Worm (Caenorhabditis elegans) whole organism, L4/young adult: ENCODE results near the gene B0303.7.

Source experiments
- W03F9.2 ChIP-seq: fragments of 150-350 bp; optimal IDR thresholded peaks from 2 replicates; lab custom pipeline; 2014; ENCODE audit warnings: missing biosample characterization, missing genetic modification characterization
- dao-5 ChIP-seq: sonication (generic microtip); optimal IDR thresholded peaks from 2 replicates; lab custom pipeline; 2016; ENCODE audit warnings: missing genotype, missing genetic modification characterization, moderate library complexity, missing compliant biosample characterization
- him-1 ChIP-seq: sonication (generic microtip); optimal IDR thresholded peaks from 2 replicates; lab custom pipeline; 2016; ENCODE audit warnings: missing genotype, missing genetic modification reagents, missing genetic modification characterization, missing compliant biosample characterization

Gene B0303.7

ce11 chrIII:8693322-8693721 lies at the start of gene B0303.7:
Gene B0303.7 (plus strand): TSS chrIII:8693622.
- TF ChIP-seq him-1 (tag; lab: Kevin White, UChicago), result no peak
- no peak for TF ChIP-seq W03F9.2 (tag; lab: Kevin White, UChicago)
- TF ChIP-seq dao-5 (tag; lab: Kevin White, UChicago), result no peak

ce11 chrIII:8643639-8644038 lies 49.8 kb upstream of the B0303.7 start, which contains the start of gene twk-7:
Gene twk-7 (minus strand): TSS chrIII:8643739.
- TF ChIP-seq dao-5 (tag; lab: Kevin White, UChicago) (no peak), him-1 (tag; lab: Kevin White, UChicago) (no peak), W03F9.2 (tag; lab: Kevin White, UChicago) (no peak)

ce11 chrIII:8646021-8646420 lies 47.4 kb upstream of the B0303.7 start:
- TF ChIP-seq dao-5 (tag; lab: Kevin White, UChicago), result no peak
- TF ChIP-seq W03F9.2 (tag; lab: Kevin White, UChicago), result no peak
- TF ChIP-seq him-1 (tag; lab: Kevin White, UChicago), result no peak

ce11 chrIII:8648589-8648988 lies 44.8 kb upstream of the B0303.7 start, which contains the start of gene F22B7.3:
Gene F22B7.3 (plus strand): TSS chrIII:8648889.
- TF ChIP-seq him-1 (tag; lab: Kevin White, UChicago) (no peak), dao-5 (tag; lab: Kevin White, UChicago) (no peak), W03F9.2 (tag; lab: Kevin White, UChicago) (no peak)

- TF ChIP-seq him-1 (tag; lab: Kevin White, UChicago), result peak; percentile 59
- no peak for TF ChIP-seq dao-5 (tag; lab: Kevin White, UChicago)
These were observed 43.1 kb upstream of the B0303.7 start, which contains the start of gene flp-23 for ce11 chrIII:8650235-8650817. Gene flp-23 (plus strand): TSS chrIII:8650767.

- TF ChIP-seq W03F9.2 (tag; lab: Kevin White, UChicago), result no peak
- TF ChIP-seq dao-5 (tag; lab: Kevin White, UChicago), result no peak
- TF ChIP-seq him-1 (tag; lab: Kevin White, UChicago), result no peak
These were observed 41.2 kb upstream of the B0303.7 start for ce11 chrIII:8652112-8652694.

- TF ChIP-seq W03F9.2 (tag; lab: Kevin White, UChicago) (no peak), dao-5 (tag; lab: Kevin White, UChicago) (no peak), him-1 (tag; lab: Kevin White, UChicago) (no peak)
These were observed 40.5 kb upstream of the B0303.7 start for ce11 chrIII:8652922-8653321.

ce11 chrIII:8653457-8653856 lies 40.0 kb upstream of the B0303.7 start:
- TF ChIP-seq dao-5 (tag; lab: Kevin White, UChicago) (no peak), him-1 (tag; lab: Kevin White, UChicago) (no peak), W03F9.2 (tag; lab: Kevin White, UChicago) (no peak)

- TF ChIP-seq dao-5 (tag; lab: Kevin White, UChicago) (no peak), W03F9.2 (tag; lab: Kevin White, UChicago) (no peak)
These were observed 39.5 kb upstream of the B0303.7 start, which contains the start of gene F22B7.9 for ce11 chrIII:8653875-8654386. Gene F22B7.9 (minus strand): TSS chrIII:8653925.

- TF ChIP-seq W03F9.2 (tag; lab: Kevin White, UChicago), result no peak
- no peak for TF ChIP-seq dao-5 (tag; lab: Kevin White, UChicago)
- TF ChIP-seq him-1 (tag; lab: Kevin White, UChicago), result no peak
These were observed 38.9 kb upstream of the B0303.7 start for ce11 chrIII:8654400-8654980.

- TF ChIP-seq dao-5 (tag; lab: Kevin White, UChicago), result no peak
- TF ChIP-seq W03F9.2 (tag; lab: Kevin White, UChicago), result no peak
- TF ChIP-seq him-1 (tag; lab: Kevin White, UChicago), result no peak
These were observed 38.0 kb upstream of the B0303.7 start for ce11 chrIII:8655412-8655811.

ce11 chrIII:8656055-8656454 lies 37.4 kb upstream of the B0303.7 start:
- TF ChIP-seq dao-5 (tag; lab: Kevin White, UChicago), result no peak
- no peak for TF ChIP-seq him-1 (tag; lab: Kevin White, UChicago)
- TF ChIP-seq W03F9.2 (tag; lab: Kevin White, UChicago), result no peak

- TF ChIP-seq W03F9.2 (tag; lab: Kevin White, UChicago) (no peak), dao-5 (tag; lab: Kevin White, UChicago) (no peak), him-1 (tag; lab: Kevin White, UChicago) (no peak)
These were observed 36.5 kb upstream of the B0303.7 start for ce11 chrIII:8656957-8657356.
